Worm (Caenorhabditis elegans): ENCODE measurements around the gene osg-1.

ce11 chrIII:5448177-5448576, 39.2 kb upstream of the osg-1 start, which contains the start of gene skpt-1:
- TF ChIP-seq ama-1 (optimal IDR thresholded peaks at IDR 0.05) (no peak), flt-1 (GFP tag; IDR thresholded peaks at IDR 0.05) (no peak), tbx-11 (GFP tag; IDR thresholded peaks at IDR 0.05) (no peak), aly-1 (tag; optimal IDR thresholded peaks at IDR 0.05) (no peak), tra-4 (tag; optimal IDR thresholded peaks at IDR 0.05) (no peak), ceh-13 (GFP tag; optimal IDR thresholded peaks at IDR 0.05) (no peak), tbx-37 (GFP tag; conservative IDR thresholded peaks at IDR 0.05) (no peak), ceh-36 (tag; optimal IDR thresholded peaks at IDR 0.05) (no peak), scrt-1 (GFP tag; IDR thresholded peaks at IDR 0.05) (no peak), hmbx-1 (tag; optimal IDR thresholded peaks at IDR 0.05) (no peak), sea-1 (GFP tag; conservative IDR thresholded peaks at IDR 0.05) (no peak)
